Worm (Caenorhabditis elegans): ENCODE results near the gene C55A6.3.

C55A6.3 gene

DNA sequence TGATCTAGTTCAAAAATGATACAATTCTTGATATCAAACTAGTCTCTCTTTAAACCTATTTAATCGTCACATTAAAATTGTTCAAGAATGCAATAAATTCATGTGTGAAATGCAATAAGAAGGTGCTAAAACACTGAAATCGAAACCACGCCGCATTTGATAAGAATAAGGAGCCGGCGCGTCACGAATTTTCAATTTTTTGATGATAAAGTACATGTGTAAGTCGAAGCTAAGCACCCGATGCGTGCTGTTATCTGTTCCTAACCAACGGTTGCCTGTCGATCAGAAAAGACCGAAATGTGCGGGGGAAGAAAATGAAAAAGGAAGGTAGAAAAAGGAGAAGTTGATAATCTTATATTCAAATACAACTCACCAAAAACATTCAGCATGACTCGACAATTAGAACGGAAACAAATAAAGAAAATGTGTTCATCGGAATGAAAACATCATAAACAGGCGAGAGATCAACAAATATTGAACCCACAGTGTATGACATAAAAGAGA lies 43.1 kb downstream of the C55A6.3 start, which contains the start of gene aat-6 (continued):
- TF ChIP-seq madf-9 (GFP tag; conservative IDR thresholded peaks at IDR 0.05) (no peak), pqm-1 (tag; optimal IDR thresholded peaks at IDR 0.05) (peak; percentile 86), Y5F2A.4 (GFP tag; optimal IDR thresholded peaks at IDR 0.05) (no peak), egl-27 (tag; optimal IDR thresholded peaks at IDR 0.05) (no peak), ceh-82 (tag; optimal IDR thresholded peaks at IDR 0.05) (no peak), dve-1 (tag; optimal IDR thresholded peaks at IDR 0.05; ENCODE audit: insufficient read depth) (peak; percentile 71), T26A8.4 (GFP tag; IDR thresholded peaks at IDR 0.05) (no peak), ZK546.5 (tag; optimal IDR thresholded peaks at IDR 0.05) (no peak), nhr-48 (tag; optimal IDR thresholded peaks at IDR 0.05) (peak; percentile 28), nhr-77 (tag; optimal IDR thresholded peaks at IDR 0.05) (no peak), nhr-111 (GFP tag; optimal IDR thresholded peaks at IDR 0.05) (no peak), daf-16 (GFP tag; optimal IDR thresholded peaks at IDR 0.05) (no peak), daf-16 (tag; optimal IDR thresholded peaks at IDR 0.05) (peak; percentile 70), zfp-3 (GFP tag; conservative IDR thresholded peaks at IDR 0.05) (no peak), mxl-3 (GFP tag; optimal IDR thresholded peaks at IDR 0.05) (peak; percentile 72), nhr-25 (tag; optimal IDR thresholded peaks at IDR 0.05; ENCODE audit: borderline replicate concordance, insufficient read depth) (no peak), skn-1 (tag; optimal IDR thresholded peaks at IDR 0.05) (no peak), aha-1 (tag) (no peak), dmd-8 (GFP tag; IDR thresholded peaks at IDR 0.05) (no peak), ZK337.2 (GFP tag; IDR thresholded peaks at IDR 0.05) (no peak), nhr-28 (tag; optimal IDR thresholded peaks at IDR 0.05) (peak; percentile 75), spr-1 (tag; optimal IDR thresholded peaks at IDR 0.05) (no peak), rbr-2 (tag; optimal IDR thresholded peaks at IDR 0.05) (no peak), unc-62 (GFP tag; optimal IDR thresholded peaks at IDR 0.05 in 1 of 2) (no peak), unc-62 (tag; optimal IDR thresholded peaks at IDR 0.05) (no peak), F26F4.8 (GFP tag; conservative IDR thresholded peaks at IDR 0.05) (no peak), nhr-41 (GFP tag; IDR thresholded peaks at IDR 0.05) (0 out of 2 replicates have a peak, but pooled peaks have one; percentile 32), ceh-32 (tag; optimal IDR thresholded peaks at IDR 0.05; ENCODE audit: poor library complexity) (no peak), lin-15B (tag; optimal IDR thresholded peaks at IDR 0.05) (no peak), lir-3 (tag; optimal IDR thresholded peaks at IDR 0.05) (no peak), mep-1 (tag; optimal IDR thresholded peaks at IDR 0.05) (no peak), F44E2.7 (GFP tag; IDR thresholded peaks at IDR 0.05) (no peak), snpc-4 (tag; optimal IDR thresholded peaks at IDR 0.05) (no peak), F49E8.2 (tag; optimal IDR thresholded peaks at IDR 0.05; ENCODE audit: borderline replicate concordance) (no peak)

DNA sequence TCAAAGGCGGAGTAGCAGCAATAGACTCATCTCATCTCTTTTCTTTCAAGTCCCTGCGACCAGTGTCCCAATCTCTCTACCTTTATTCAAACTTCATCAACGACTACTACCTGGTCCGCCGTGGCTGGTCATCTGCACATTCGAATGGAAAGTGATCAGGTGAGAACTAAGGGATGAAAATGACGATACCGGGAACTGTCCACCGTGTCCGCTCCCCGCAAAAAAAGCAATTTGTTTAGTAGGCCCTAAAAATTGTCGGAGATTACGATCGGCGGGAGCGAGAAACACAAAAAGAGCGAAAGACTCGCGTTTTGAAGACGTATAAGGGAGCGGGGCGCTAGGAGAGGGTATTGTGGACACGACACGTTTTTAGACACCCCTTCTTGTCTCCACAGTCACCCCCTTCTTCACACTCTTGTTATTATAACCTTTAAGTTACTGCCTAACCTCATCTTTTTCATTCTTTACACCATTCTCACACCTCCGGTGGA lies 50.3 kb downstream of the C55A6.3 start, which contains the start of gene zipt-16:
zipt-16 (plus strand) TSS at position 51 of the 491 bp plus-strand sequence.
- TF ChIP-seq spr-3 (GFP tag; optimal IDR thresholded peaks at IDR 0.05) (no peak), ceh-62 (tag; optimal IDR thresholded peaks at IDR 0.05) (no peak), aha-1 (tag) (no peak), lin-29 (GFP tag; IDR thresholded peaks at IDR 0.05) (no peak), fkh-10 (GFP tag; optimal IDR thresholded peaks at IDR 0.05) (no peak), ztf-7 (tag; optimal IDR thresholded peaks at IDR 0.05) (no peak), mep-1 (tag; optimal IDR thresholded peaks at IDR 0.05) (no peak), zip-2 (tag; optimal IDR thresholded peaks at IDR 0.05) (no peak), lir-3 (tag; optimal IDR thresholded peaks at IDR 0.05) (no peak), ztf-11 (tag; optimal IDR thresholded peaks at IDR 0.05) (no peak), mxl-3 (GFP tag; optimal IDR thresholded peaks at IDR 0.05) (no peak), nhr-102 (tag; optimal IDR thresholded peaks at IDR 0.05) (no peak)
